Worm (Caenorhabditis elegans): ENCODE data around the gene F54E4.3.

F54E4.3 gene

DNA sequence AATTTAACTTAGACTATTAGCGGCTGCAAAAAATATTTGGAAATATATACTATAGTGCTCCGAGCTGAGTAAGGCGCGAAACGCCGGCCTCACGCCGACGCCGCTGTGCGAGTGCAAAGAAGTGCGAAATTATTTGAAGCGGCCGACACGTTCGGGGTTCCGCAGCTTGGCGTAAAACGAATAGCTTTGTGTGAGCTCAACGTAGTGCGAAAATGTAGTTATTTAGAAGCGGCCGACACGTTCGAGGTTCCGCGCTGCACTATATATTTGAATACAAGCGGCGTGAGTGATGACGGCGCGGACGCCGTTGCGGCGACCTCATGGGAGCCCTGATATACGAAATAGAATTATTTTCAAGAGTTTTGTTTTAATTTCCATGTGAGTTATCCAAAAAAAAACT lies 25.7 kb upstream of the F54E4.3 start:
- TF ChIP-seq rec-8 (tag; optimal IDR thresholded peaks at IDR 0.05) (no peak), snpc-1.1 (tag; optimal IDR thresholded peaks at IDR 0.05; ENCODE audit: insufficient read depth) (peak; percentile 27), lin-54 (GFP tag; optimal IDR thresholded peaks at IDR 0.05) (no peak), unc-130 (GFP tag; optimal IDR thresholded peaks at IDR 0.05) (no peak), F37B4.10 (GFP tag; IDR thresholded peaks at IDR 0.05) (0 out of 2 replicates have a peak, but pooled peaks have one; percentile 62), ztf-25 (GFP tag; IDR thresholded peaks at IDR 0.05) (no peak), snpc-4 (GFP tag; optimal IDR thresholded peaks at IDR 0.05) (no peak), snpc-4 (tag; optimal IDR thresholded peaks at IDR 0.05) (peak in 2 of 4 experiments; percentile 73 to 79)

DNA sequence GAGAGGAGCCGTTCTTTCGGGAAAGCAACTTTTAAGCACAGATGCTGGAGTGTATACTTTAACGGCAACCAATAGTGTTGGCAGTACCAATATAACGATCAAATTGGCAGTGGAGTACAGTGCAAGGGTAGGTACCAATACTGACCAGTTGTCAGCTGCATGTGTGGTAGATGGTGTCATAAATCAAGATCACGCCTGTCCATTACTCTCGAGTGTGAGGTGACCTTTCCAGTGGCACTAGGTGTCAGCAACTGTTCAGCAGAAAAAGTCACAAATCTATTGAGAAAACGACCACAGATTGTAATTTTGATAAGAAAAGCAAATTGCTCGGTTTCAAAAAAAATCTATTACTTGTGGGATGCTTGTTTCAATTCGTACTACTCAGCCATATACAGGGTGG lies 23.2 kb upstream of the F54E4.3 start:
- TF ChIP-seq akir-1 (GFP tag; optimal IDR thresholded peaks at IDR 0.05) (no peak), cebp-2 (GFP tag; IDR thresholded peaks at IDR 0.05) (0 out of 2 replicates have a peak, but pooled peaks have one; percentile 14)

DNA sequence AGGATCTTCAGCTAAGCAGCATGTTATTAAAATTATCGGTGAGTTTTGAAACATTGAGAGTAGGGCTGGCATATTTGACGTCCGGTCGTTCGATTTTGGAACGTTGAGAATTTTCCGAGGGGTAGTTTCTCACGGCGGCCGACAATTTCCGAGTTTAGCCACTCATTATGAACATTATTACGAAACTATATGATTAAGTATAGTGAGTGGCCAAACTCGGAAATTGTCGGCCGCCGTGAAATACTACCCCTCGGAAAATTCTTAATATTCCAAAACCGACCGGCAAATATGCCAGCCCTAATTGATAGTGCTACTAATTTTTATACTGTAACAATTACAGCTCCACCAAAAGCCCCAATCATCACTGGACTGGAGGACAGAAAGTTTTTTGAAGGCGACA lies 21.2 kb upstream of the F54E4.3 start:
- no peak for TF ChIP-seq tlf-1 (GFP tag; optimal IDR thresholded peaks at IDR 0.05)
- TF ChIP-seq xnd-1 (tag; optimal IDR thresholded peaks at IDR 0.05), result no peak
- no peak for TF ChIP-seq unc-62 (GFP tag; optimal IDR thresholded peaks at IDR 0.05)
- no peak for TF ChIP-seq hlh-12 (tag; optimal IDR thresholded peaks at IDR 0.05)
- TF ChIP-seq rpc-1 (optimal IDR thresholded peaks at IDR 0.05), result no peak
- TF ChIP-seq rpc-1 (tag; optimal IDR thresholded peaks at IDR 0.05), result no peak
- TF ChIP-seq snpc-4 (GFP tag; optimal IDR thresholded peaks at IDR 0.05), result no peak
- peak in 3 of 4 experiments; percentile 59 to 84 (median 76) for TF ChIP-seq snpc-4 (tag; optimal IDR thresholded peaks at IDR 0.05)

DNA sequence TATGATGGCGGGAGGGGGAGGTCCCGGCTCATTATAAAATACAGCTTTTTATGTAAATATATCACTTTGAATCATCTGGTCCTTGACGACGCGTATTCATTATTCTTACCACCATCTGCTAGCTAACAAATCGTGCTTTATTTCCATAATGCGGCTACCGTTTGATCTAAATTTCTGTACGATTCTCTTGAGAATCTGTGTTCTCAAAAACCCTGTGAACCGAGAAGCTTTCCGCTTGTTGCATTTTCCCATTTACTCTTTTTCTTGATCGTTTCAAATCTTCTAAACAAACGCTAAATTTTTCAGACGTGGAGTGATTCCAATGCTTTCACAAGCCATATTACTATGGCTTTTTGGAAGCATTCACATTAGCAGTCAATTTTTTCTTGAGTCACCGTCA lies 18.4 kb upstream of the F54E4.3 start, which contains the start of gene syg-2:
Gene syg-2, plus strand, starts transcription at position 301 of the 400 bp plus-strand sequence.
- TF ChIP-seq F10E7.11 (tag; optimal IDR thresholded peaks at IDR 0.05), result no peak

DNA sequence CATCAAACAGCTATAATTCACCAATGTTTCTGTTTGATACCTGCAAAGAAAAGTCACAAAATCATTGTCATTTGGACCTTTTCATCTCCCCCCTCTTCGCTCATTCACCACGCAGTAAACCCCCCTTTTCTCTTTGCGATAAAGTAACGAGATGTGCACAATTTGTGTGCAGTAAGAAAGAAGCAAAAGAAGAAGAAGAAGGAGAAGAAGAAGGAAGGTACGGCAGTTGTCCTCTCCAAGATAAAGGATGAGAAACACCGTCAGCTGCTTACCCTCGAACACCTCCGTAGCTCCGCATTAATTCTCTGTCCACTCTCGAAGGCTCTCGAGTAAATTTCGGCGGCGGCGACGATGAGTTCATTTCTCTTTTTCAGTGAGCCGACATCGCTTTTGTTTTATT lies 17.3 kb upstream of the F54E4.3 start:
- TF ChIP-seq lin-54 (GFP tag; optimal IDR thresholded peaks at IDR 0.05) (no peak), ZK185.1 (tag; optimal IDR thresholded peaks at IDR 0.05; ENCODE audit: poor library complexity, severe bottlenecking) (no peak), fkh-3 (tag; optimal IDR thresholded peaks at IDR 0.05) (no peak), nfya-2 (GFP tag; IDR thresholded peaks at IDR 0.05) (no peak), C17E4.6 (GFP tag; IDR thresholded peaks at IDR 0.05) (no peak), T07F8.4 (tag; optimal IDR thresholded peaks at IDR 0.05) (no peak), pha-4 (tag; optimal IDR thresholded peaks at IDR 0.05) (no peak), bed-2 (GFP tag; IDR thresholded peaks at IDR 0.05) (no peak), attf-3 (GFP tag; conservative IDR thresholded peaks at IDR 0.05) (no peak), ceh-27 (GFP tag; optimal IDR thresholded peaks at IDR 0.05) (no peak), atf-7 (tag; optimal IDR thresholded peaks at IDR 0.05) (no peak), mxl-1 (tag; optimal IDR thresholded peaks at IDR 0.05) (no peak), F10E7.11 (tag; optimal IDR thresholded peaks at IDR 0.05) (no peak), nfya-1 (tag; optimal IDR thresholded peaks at IDR 0.05; ENCODE audit: borderline replicate concordance, insufficient read depth) (no peak), mes-4 (tag; optimal IDR thresholded peaks at IDR 0.05) (no peak), B0261.1 (tag; optimal IDR thresholded peaks at IDR 0.05) (no peak), let-607 (tag; optimal IDR thresholded peaks at IDR 0.05) (no peak), ztf-18 (tag; optimal IDR thresholded peaks at IDR 0.05) (no peak), let-526 (GFP tag; IDR thresholded peaks at IDR 0.05) (no peak)
